Worm (Caenorhabditis elegans) whole organism, L1 larva: ENCODE data around the gene F49E12.8.

Experiments used
- nhr-77 ChIP-seq: fragments of 150-350 bp; optimal IDR thresholded peaks from 2 replicates; lab custom pipeline; 2014; ENCODE audit warnings: missing biosample characterization, missing genetic modification characterization
- skn-1 ChIP-seq: fragments of 150-350 bp; optimal IDR thresholded peaks from 2 replicates; lab custom pipeline; 2014; ENCODE audit warnings: missing biosample characterization, missing genetic modification characterization

DNA sequence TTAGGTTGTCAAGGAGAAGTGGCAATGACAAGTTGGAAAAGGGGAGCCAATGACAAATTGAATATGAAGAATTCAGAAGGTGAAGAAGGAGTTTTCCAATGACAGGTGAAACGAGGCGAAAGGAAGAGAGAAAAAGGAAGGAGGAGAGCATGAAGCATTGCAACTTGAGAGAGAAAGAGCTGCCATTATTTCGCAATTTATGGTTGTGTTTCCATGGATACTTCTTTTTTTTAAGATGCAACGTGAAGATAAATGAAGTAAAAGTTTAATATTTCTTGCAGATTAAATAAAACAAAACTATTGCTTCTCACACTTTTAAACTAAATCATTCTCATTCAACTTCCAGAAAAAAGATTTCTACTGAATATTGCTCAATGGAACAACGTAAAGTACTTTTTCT is at the start of gene F49E12.8:
- TF ChIP-seq skn-1 (tag; lab: Kevin White, UChicago) (no peak), nhr-77 (tag; lab: Kevin White, UChicago) (no peak)
